Worm (Caenorhabditis elegans) whole organism, late embryonic: ENCODE data around the gene dhs-31.

ENCODE experiments used
- ama-1 ChIP-seq: fragments of 150-350 bp; optimal IDR thresholded peaks from 2 replicates; lab custom pipeline; 2014
- ceh-24 ChIP-seq: sonication (generic microtip); optimal IDR thresholded peaks from 2 replicates; lab custom pipeline; 2016; ENCODE audit warnings: mild to moderate bottlenecking, missing genetic modification characterization, missing compliant biosample characterization
- ceh-34 ChIP-seq: sonication (generic microtip); optimal IDR thresholded peaks from 2 replicates; lab custom pipeline; 2016; ENCODE audit warnings: mild to moderate bottlenecking, missing genetic modification characterization, missing compliant biosample characterization
- ceh-6 ChIP-seq: fragments of 200-800 bp; sonication (Bioruptor generic); optimal IDR thresholded peaks from 2 replicates; lab custom pipeline; 2018; ENCODE audit warnings: mild to moderate bottlenecking, missing genetic modification characterization, missing compliant biosample characterization
- dve-1 ChIP-seq: sonication (generic microtip); optimal IDR thresholded peaks from 2 replicates; lab custom pipeline; 2017; ENCODE audit warnings: antibody characterized with exemption, mild to moderate bottlenecking, missing genetic modification characterization, missing compliant biosample characterization
- hlh-30 ChIP-seq: sonication (generic microtip); optimal IDR thresholded peaks from 2 replicates; lab custom pipeline; 2017; ENCODE audit warnings: antibody characterized with exemption, missing genetic modification characterization, missing compliant biosample characterization; ENCODE audit not compliant: insufficient read depth
- nfya-1 ChIP-seq: sonication (generic microtip); optimal IDR thresholded peaks from 2 replicates; lab custom pipeline; 2017; ENCODE audit warnings: missing genetic modification characterization, mild to moderate bottlenecking, missing compliant biosample characterization, antibody characterized with exemption, moderate library complexity
- nhr-11 ChIP-seq: fragments of 150-350 bp; optimal IDR thresholded peaks from 2 replicates; lab custom pipeline; 2014; ENCODE audit warnings: missing biosample characterization, missing genetic modification characterization
- pha-4 ChIP-seq: fragments of 150-350 bp; optimal IDR thresholded peaks from 2 replicates; lab custom pipeline; 2018; ENCODE audit warnings: missing biosample characterization, missing genetic modification reagents, missing genetic modification characterization
- pqm-1 ChIP-seq: sonication (generic microtip); optimal IDR thresholded peaks from 2 replicates; lab custom pipeline; 2016; ENCODE audit warnings: missing genetic modification characterization, missing compliant biosample characterization
- tbx-2 ChIP-seq: sonication (generic microtip); optimal IDR thresholded peaks from 2 replicates; lab custom pipeline; 2016; ENCODE audit warnings: missing genetic modification characterization, missing compliant biosample characterization
- tbx-7 ChIP-seq: sonication (generic microtip); optimal IDR thresholded peaks from 2 replicates; lab custom pipeline; 2016; ENCODE audit warnings: missing genotype, missing genetic modification characterization, missing compliant biosample characterization

DNA sequence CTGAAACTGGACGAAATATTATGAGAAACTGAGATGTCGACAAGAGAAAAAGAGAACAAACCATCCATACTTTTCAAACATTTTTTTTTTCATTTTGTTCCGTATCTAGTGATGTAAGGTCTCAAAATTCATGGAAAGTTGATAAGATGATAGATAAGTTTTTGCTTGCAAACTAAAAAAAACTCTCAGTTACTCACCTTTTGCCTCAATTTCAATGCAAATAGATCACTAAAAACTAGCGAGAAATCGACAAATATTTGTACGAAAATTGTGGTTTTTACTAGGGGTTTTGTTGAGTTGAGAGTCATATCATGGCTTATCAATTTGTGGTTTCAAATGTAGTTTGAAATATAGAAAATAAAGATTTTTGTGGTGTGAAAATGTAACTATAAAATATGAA lies 20.1 kb upstream of the dhs-31 start:
- TF ChIP-seq dve-1 (tag; lab: Kevin White, UChicago), result no peak
- TF ChIP-seq ceh-6 (GFP tag; lab: Kevin White, UChicago), result no peak
- TF ChIP-seq ceh-34 (tag; lab: Kevin White, UChicago), result no peak
- no peak for TF ChIP-seq pqm-1 (tag; lab: Kevin White, UChicago)
- no peak for TF ChIP-seq tbx-2 (tag; lab: Kevin White, UChicago)
- TF ChIP-seq pha-4 (tag; lab: Kevin White, UChicago), result no peak
- no peak for TF ChIP-seq tbx-7 (tag; lab: Kevin White, UChicago)
- TF ChIP-seq nhr-11 (tag; lab: Kevin White, UChicago), result no peak
- TF ChIP-seq hlh-30 (tag; lab: Kevin White, UChicago), result no peak
- no peak for TF ChIP-seq nfya-1 (tag; lab: Kevin White, UChicago)
- no peak for TF ChIP-seq ama-1 (lab: Kevin White, UChicago)
- no peak for TF ChIP-seq ceh-24
